Fruit fly (Drosophila melanogaster): ENCODE measurements around the gene CG33703.

DNA sequence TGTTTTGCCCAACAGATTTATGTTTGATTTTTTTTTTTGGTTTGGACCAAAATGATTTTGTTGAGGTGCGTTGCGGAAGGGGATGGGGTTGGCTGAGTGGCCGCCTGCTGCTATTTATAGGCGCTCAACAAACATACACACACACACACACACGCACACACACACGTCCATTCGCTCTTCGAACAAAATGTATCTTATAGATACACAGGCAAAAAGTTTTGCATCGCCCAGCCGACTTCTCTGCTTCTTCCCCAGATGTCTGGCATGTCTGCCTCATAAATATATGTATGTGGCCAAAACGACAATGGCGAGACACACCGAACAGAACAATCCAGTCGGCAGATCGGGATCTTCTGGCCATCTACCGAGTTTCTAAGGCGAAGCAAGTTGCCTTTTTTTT, 36.3 kb upstream of the CG33703 start:
- TF ChIP-seq pan (optimal IDR thresholded peaks at IDR 0.05) = no peak
- no peak for TF ChIP-seq Dll (optimal IDR thresholded peaks at IDR 0.05)
- no peak for TF ChIP-seq usp (GFP tag; optimal IDR thresholded peaks at IDR 0.05)
- no peak for TF ChIP-seq psq (optimal IDR thresholded peaks at IDR 0.05)
- no peak for TF ChIP-seq EcR (GFP tag; optimal IDR thresholded peaks at IDR 0.05)
- no peak for TF ChIP-seq CG8478 (optimal IDR thresholded peaks at IDR 0.05)

All from whole organism.